Fruit fly (Drosophila melanogaster) whole organism, embryonic: ENCODE data around the gene CG43450.

ENCODE experiments used
- B-H1 ChIP-seq: fragments of 200-800 bp; sonication (Bioruptor generic); IDR thresholded peaks from 3 replicates; pipeline ENCODE4 v1.3.6; 2022; ENCODE audit warnings: missing biosample characterization, missing genetic modification characterization
- Blimp-1 ChIP-seq: fragments of 200-800 bp; sonication (Bioruptor generic); optimal IDR thresholded peaks from 3 replicates; lab custom pipeline; 2018; ENCODE audit warnings: missing biosample characterization, missing genetic modification characterization, mild to moderate bottlenecking, moderate library complexity, missing genetic modification reagents
- CG10209 ChIP-seq: fragments of 200-800 bp; sonication (Bioruptor generic); optimal IDR thresholded peaks from 3 replicates; lab custom pipeline; 2017; ENCODE audit warnings: missing biosample characterization, mild to moderate bottlenecking, missing genetic modification characterization, missing genetic modification reagents
- CG16813 ChIP-seq: fragments of 200-800 bp; sonication (Bioruptor generic); IDR thresholded peaks from 3 replicates; pipeline ENCODE4 v1.3.6; 2022; ENCODE audit warnings: missing biosample characterization, missing genetic modification characterization; ENCODE audit not compliant: partially characterized antibody
- CG17359 ChIP-seq: fragments of 200-800 bp; sonication (Bioruptor generic); optimal IDR thresholded peaks from 3 replicates; lab custom pipeline; 2018; ENCODE audit warnings: missing biosample characterization, mild to moderate bottlenecking, missing genetic modification characterization, moderate library complexity
- CG17912 ChIP-seq: fragments of 200-800 bp; sonication (Bioruptor generic); optimal IDR thresholded peaks from 2 replicates; lab custom pipeline; 2018; ENCODE audit warnings: missing biosample characterization, mild to moderate bottlenecking, missing genetic modification characterization
- CG2199 ChIP-seq: fragments of 200-800 bp; sonication (Bioruptor generic); IDR thresholded peaks from 3 replicates; pipeline ENCODE4 v1.3.6; 2022; ENCODE audit warnings: missing biosample characterization, missing genetic modification characterization
- CG32772 ChIP-seq: fragments of 200-800 bp; sonication (Bioruptor generic); IDR thresholded peaks from 2 replicates; pipeline ENCODE4 v1.3.6; 2022; ENCODE audit warnings: missing biosample characterization, missing genetic modification characterization
- CG34224 ChIP-seq: fragments of 200-800 bp; sonication (Bioruptor generic); IDR thresholded peaks from 3 replicates; pipeline ENCODE4 v1.3.6; 2022; ENCODE audit warnings: missing biosample characterization, missing genetic modification characterization; ENCODE audit not compliant: partially characterized antibody
- CG34422 ChIP-seq: fragments of 200-800 bp; sonication (Bioruptor generic); IDR thresholded peaks from 3 replicates; pipeline ENCODE4 v1.3.6; 2022; ENCODE audit warnings: missing biosample characterization, missing genetic modification characterization
- CG3995 ChIP-seq: fragments of 200-800 bp; sonication (Bioruptor generic); optimal IDR thresholded peaks from 3 replicates; lab custom pipeline; 2016; ENCODE audit warnings: missing biosample characterization, missing genetic modification characterization
- CG4328 ChIP-seq: fragments of 200-800 bp; sonication (Bioruptor generic); optimal IDR thresholded peaks from 3 replicates; lab custom pipeline; 2017; ENCODE audit warnings: missing biosample characterization, missing genetic modification reagents, missing genetic modification characterization
- CG6175 ChIP-seq: fragments of 200-800 bp; sonication (Bioruptor generic); IDR thresholded peaks from 3 replicates; pipeline ENCODE4 v1.3.6; 2022; ENCODE audit warnings: missing biosample characterization, missing genetic modification characterization
- CG6254 ChIP-seq: fragments of 200-800 bp; sonication (Bioruptor generic); optimal IDR thresholded peaks from 3 replicates; lab custom pipeline; 2017; ENCODE audit warnings: mild to moderate bottlenecking, missing biosample characterization, missing genetic modification reagents, missing genetic modification characterization
- CG7745 ChIP-seq: fragments of 200-800 bp; sonication (Bioruptor generic); optimal IDR thresholded peaks from 2 replicates; lab custom pipeline; 2018; ENCODE audit warnings: missing biosample characterization, mild to moderate bottlenecking, missing genetic modification characterization, moderate library complexity
- CG8089 ChIP-seq: fragments of 200-800 bp; sonication (Bioruptor generic); optimal IDR thresholded peaks from 3 replicates; lab custom pipeline; 2016; ENCODE audit warnings: missing biosample characterization, missing genetic modification characterization
- CG9876 ChIP-seq: fragments of 200-800 bp; sonication (Bioruptor generic); optimal IDR thresholded peaks from 2 replicates; lab custom pipeline; 2016; ENCODE audit warnings: missing biosample characterization, missing genetic modification characterization
- Dip3 ChIP-seq: fragments of 200-800 bp; sonication (Bioruptor generic); optimal IDR thresholded peaks from 3 replicates; lab custom pipeline; 2016; ENCODE audit warnings: missing biosample characterization, missing genetic modification characterization
- HmgZ ChIP-seq: fragments of 200-800 bp; sonication (Bioruptor generic); optimal IDR thresholded peaks from 2 replicates; lab custom pipeline; 2018; ENCODE audit warnings: missing biosample characterization, mild to moderate bottlenecking, missing genetic modification characterization
- Hr3 ChIP-seq: fragments of 200-800 bp; sonication (Bioruptor generic); optimal IDR thresholded peaks from 3 replicates; lab custom pipeline; 2016; ENCODE audit warnings: missing biosample characterization, missing genetic modification characterization
- Jarid2 ChIP-seq: fragments of 200-800 bp; sonication (Bioruptor generic); optimal IDR thresholded peaks from 3 replicates; lab custom pipeline; 2017; ENCODE audit warnings: mild to moderate bottlenecking, missing biosample characterization, missing genetic modification reagents, missing genetic modification characterization
- Max ChIP-seq: fragments of 200-800 bp; sonication (Bioruptor generic); optimal IDR thresholded peaks from 2 replicates; lab custom pipeline; 2016; ENCODE audit warnings: missing biosample characterization, mild to moderate bottlenecking, missing genetic modification characterization
- Myb ChIP-seq: fragments of 200-800 bp; sonication (Bioruptor generic); optimal IDR thresholded peaks from 2 replicates; lab custom pipeline; 2016; ENCODE audit warnings: missing biosample characterization, missing genetic modification characterization
- Rfx ChIP-seq: fragments of 200-800 bp; sonication (Bioruptor generic); IDR thresholded peaks from 2 replicates; pipeline ENCODE4 v1.3.6; 2022; ENCODE audit warnings: missing biosample characterization, missing genetic modification characterization
- Scr ChIP-seq: fragments of 200-800 bp; sonication (Bioruptor generic); IDR thresholded peaks from 2 replicates; pipeline ENCODE4 v1.3.6; 2022; ENCODE audit warnings: missing biosample characterization, missing genetic modification characterization; ENCODE audit not compliant: partially characterized antibody
- Sox102F ChIP-seq: fragments of 200-800 bp; sonication (Bioruptor generic); optimal IDR thresholded peaks from 2 replicates; lab custom pipeline; 2018; ENCODE audit warnings: missing biosample characterization, mild to moderate bottlenecking, missing genetic modification characterization, moderate library complexity
- Spps ChIP-seq: fragments of 200-800 bp; sonication (Bioruptor generic); optimal IDR thresholded peaks from 2 replicates; lab custom pipeline; 2018; ENCODE audit warnings: missing biosample characterization, mild to moderate bottlenecking, missing genetic modification characterization
- Trl ChIP-seq, 3 experiments: fragments of >200 bp in 2 of 3; fragments of 200-800 bp in 1 of 3; sonication (Bioruptor generic) in 1 of 3; optimal IDR thresholded peaks; 2 replicates in 1 of 3; 3 replicates in 2 of 3; lab custom pipeline; 2016 to 2017; ENCODE audit warnings: missing biosample characterization in 1 of 3, missing genetic modification characterization in 1 of 3
- Xrp1 ChIP-seq: fragments of 200-800 bp; sonication (Bioruptor generic); IDR thresholded peaks from 2 replicates; pipeline ENCODE4 v1.3.6; 2022; ENCODE audit warnings: missing biosample characterization, missing genetic modification characterization
- ash1 ChIP-seq: fragments of 200-800 bp; sonication (Bioruptor generic); optimal IDR thresholded peaks from 2 replicates; lab custom pipeline; 2018; ENCODE audit warnings: missing biosample characterization, mild to moderate bottlenecking, missing genetic modification characterization
- corto ChIP-seq: fragments of 200-800 bp; sonication (Bioruptor generic); optimal IDR thresholded peaks from 2 replicates; lab custom pipeline; 2016; ENCODE audit warnings: missing biosample characterization, mild to moderate bottlenecking, missing genetic modification characterization, moderate library complexity
- croc ChIP-seq: fragments of 200-800 bp; sonication (Bioruptor generic); conservative IDR thresholded peaks from 3 replicates; pipeline ENCODE4 v1.3.6; 2022; ENCODE audit warnings: missing biosample characterization, missing genetic modification characterization
- dysf ChIP-seq: fragments of 200-800 bp; sonication (Bioruptor generic); IDR thresholded peaks from 3 replicates; pipeline ENCODE4 v1.3.6; 2022; ENCODE audit warnings: missing biosample characterization, missing genetic modification characterization
- en ChIP-seq: fragments of 200-800 bp; sonication (Bioruptor generic); optimal IDR thresholded peaks from 2 replicates; lab custom pipeline; 2016; ENCODE audit warnings: missing biosample characterization, missing genetic modification characterization
- eyg ChIP-seq: fragments of 200-800 bp; sonication (Bioruptor generic); optimal IDR thresholded peaks from 3 replicates; lab custom pipeline; 2016; ENCODE audit warnings: missing biosample characterization, missing genetic modification characterization
- gce ChIP-seq: fragments of 200-800 bp; sonication (Bioruptor generic); IDR thresholded peaks from 3 replicates; pipeline ENCODE4 v1.3.6; 2022; ENCODE audit warnings: missing biosample characterization, missing genetic modification characterization
- gcm2 ChIP-seq: fragments of 200-800 bp; sonication (Bioruptor generic); optimal IDR thresholded peaks from 2 replicates; lab custom pipeline; 2016; ENCODE audit warnings: missing biosample characterization, missing genetic modification characterization
- her ChIP-seq: fragments of 200-800 bp; sonication (Bioruptor generic); optimal IDR thresholded peaks from 2 replicates; lab custom pipeline; 2016; ENCODE audit warnings: missing biosample characterization, missing genetic modification characterization
- jing ChIP-seq: fragments of 200-800 bp; sonication (Bioruptor generic); optimal IDR thresholded peaks from 2 replicates; lab custom pipeline; 2018; ENCODE audit warnings: missing biosample characterization, mild to moderate bottlenecking, missing genetic modification characterization
- lab ChIP-seq: fragments of 200-800 bp; sonication (Bioruptor generic); optimal IDR thresholded peaks from 3 replicates; lab custom pipeline; 2017; ENCODE audit warnings: missing biosample characterization, missing genetic modification characterization, mild to moderate bottlenecking, moderate library complexity, missing genetic modification reagents
- mam ChIP-seq: fragments of 200-800 bp; sonication (Bioruptor generic); optimal IDR thresholded peaks from 3 replicates; lab custom pipeline; 2016; ENCODE audit warnings: missing biosample characterization, missing genetic modification characterization
- p53 ChIP-seq: fragments of 200-800 bp; sonication (Bioruptor generic); optimal IDR thresholded peaks from 2 replicates; lab custom pipeline; 2016; ENCODE audit warnings: missing biosample characterization, missing genetic modification characterization
- pb ChIP-seq: fragments of 200-800 bp; sonication (Bioruptor generic); optimal IDR thresholded peaks from 3 replicates; lab custom pipeline; 2016; ENCODE audit warnings: missing biosample characterization, missing genetic modification characterization
- psq ChIP-seq: fragments of 200-800 bp; sonication (Bioruptor generic); optimal IDR thresholded peaks from 2 replicates; lab custom pipeline; 2017; ENCODE audit warnings: missing biosample characterization, missing genetic modification characterization
- rib ChIP-seq: fragments of 200-800 bp; sonication (Bioruptor generic); IDR thresholded peaks from 2 replicates; pipeline ENCODE4 v1.3.6; 2022; ENCODE audit warnings: missing biosample characterization, missing genetic modification characterization
- seq ChIP-seq: fragments of 200-800 bp; sonication (Bioruptor generic); IDR thresholded peaks from 2 replicates; pipeline ENCODE4 v1.3.6; 2022; ENCODE audit warnings: missing biosample characterization, missing genetic modification characterization
- slp2 ChIP-seq: fragments of 200-800 bp; sonication (Bioruptor generic); optimal IDR thresholded peaks from 2 replicates; lab custom pipeline; 2016; ENCODE audit warnings: missing biosample characterization, missing genetic modification characterization
- ssp ChIP-seq: fragments of 200-800 bp; sonication (Bioruptor generic); IDR thresholded peaks from 2 replicates; pipeline ENCODE4 v1.3.6; 2022; ENCODE audit warnings: missing biosample characterization, missing genetic modification characterization
- sug ChIP-seq: fragments of 200-800 bp; optimal IDR thresholded peaks from 2 replicates; lab custom pipeline; 2019; ENCODE audit warnings: missing biosample characterization, mild to moderate bottlenecking, missing genetic modification characterization, moderate library complexity
- tin ChIP-seq: fragments of 200-800 bp; sonication (Bioruptor generic); optimal IDR thresholded peaks from 3 replicates; lab custom pipeline; 2016; ENCODE audit warnings: missing biosample characterization, missing genetic modification characterization

The CG43450 gene

DNA sequence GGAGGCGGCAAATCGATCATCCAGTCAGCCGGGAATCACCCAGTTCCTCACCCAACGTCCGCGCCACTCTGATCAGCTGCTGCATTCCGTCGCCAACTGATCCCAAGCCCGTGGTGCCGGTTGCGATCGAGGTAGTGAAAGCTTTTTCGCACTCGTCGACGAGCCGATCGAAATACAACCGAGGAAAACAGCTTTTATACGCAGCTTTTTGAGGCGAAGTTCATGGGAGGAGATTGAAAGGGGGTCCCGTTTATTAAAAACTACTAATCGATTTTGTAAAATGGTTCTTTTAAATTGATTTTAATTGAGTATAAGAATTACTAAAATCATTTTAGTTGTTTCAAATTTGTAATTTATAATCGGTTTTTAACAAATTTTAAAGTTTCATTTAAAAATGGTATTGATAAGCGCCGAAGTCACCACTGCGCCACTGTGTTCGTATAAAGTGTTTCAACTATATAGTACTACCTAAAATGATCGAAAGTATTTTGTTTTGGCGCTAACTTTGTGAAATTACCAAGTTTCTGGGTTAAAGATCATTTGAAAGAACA, 26.3 kb downstream of the CG43450 start, which contains the start of gene CG4860 (continued):
- TF ChIP-seq Xrp1 (GFP tag; lab: Robert Waterston, UW), result no peak; the same call in 1 of the 2 replicates
- peak; percentile 72 for TF ChIP-seq en (GFP tag; lab: Kevin White, UChicago)
- TF ChIP-seq Trl (optimal IDR thresholded peaks at IDR 0.05; lab: Kevin White, UChicago), result no peak
- peak; percentile 92 for TF ChIP-seq Trl (GFP tag; optimal IDR thresholded peaks at IDR 0.05; lab: Kevin White, UChicago)
- peak; percentile 92 for TF ChIP-seq Sox102F (GFP tag; lab: Kevin White, UChicago)
- TF ChIP-seq gce (GFP tag; lab: Robert Waterston, UW), result peak; percentile 80
- no peak for TF ChIP-seq ash1
- peak; percentile 53 for TF ChIP-seq eyg
- TF ChIP-seq gcm2, result peak; percentile 68
- TF ChIP-seq dysf (GFP tag; lab: Robert Waterston, UW), result peak; percentile 90
- peak; percentile 78 for TF ChIP-seq slp2 (GFP tag; lab: Kevin White, UChicago)
- peak; percentile 81 for TF ChIP-seq Hr3 (GFP tag; lab: Kevin White, UChicago)
- peak; percentile 69 for TF ChIP-seq p53 (GFP tag; lab: Kevin White, UChicago)
- TF ChIP-seq CG34422, result peak; percentile 87
- TF ChIP-seq tin (GFP tag; lab: Kevin White, UChicago), result peak; percentile 81
- TF ChIP-seq Myb, result peak; percentile 60
- no peak for TF ChIP-seq CG7745 (tag; lab: Kevin White, UChicago)
- peak; percentile 94 for TF ChIP-seq Rfx
- TF ChIP-seq Max (GFP tag; lab: Kevin White, UChicago), result peak; percentile 80
- peak; percentile 50 for TF ChIP-seq psq (GFP tag; lab: Kevin White, UChicago)
- 0 out of 3 replicates have a peak, but pooled peaks have one; percentile 53 for TF ChIP-seq CG2199
- TF ChIP-seq CG3995 (GFP tag; lab: Kevin White, UChicago), result peak; percentile 27
- no peak for TF ChIP-seq CG34224 (GFP tag; lab: Robert Waterston, UW)
- TF ChIP-seq seq (GFP tag; lab: Robert Waterston, UW), result peak; percentile 77
- peak; percentile 83; the same call in 2 of the 3 replicates for TF ChIP-seq CG6175
- TF ChIP-seq CG10209 (GFP tag; lab: Kevin White, UChicago), result peak; percentile 85
- peak; percentile 46 for TF ChIP-seq jing
- peak; percentile 60 for TF ChIP-seq CG9876
- peak; percentile 77 for TF ChIP-seq HmgZ (tag; lab: Kevin White, UChicago)
- TF ChIP-seq CG6254, result peak; percentile 59
- TF ChIP-seq corto (GFP tag; lab: Kevin White, UChicago), result peak; percentile 71
- TF ChIP-seq CG16813, result no peak
- peak; percentile 78 for TF ChIP-seq rib (GFP tag; lab: Robert Waterston, UW)
- TF ChIP-seq sug (tag; lab: Kevin White, UChicago), result peak; percentile 86
- peak; percentile 38 for TF ChIP-seq Jarid2 (GFP tag; lab: Kevin White, UChicago)
- TF ChIP-seq Blimp-1, result peak; percentile 83
- peak; percentile 64 for TF ChIP-seq CG8089 (GFP tag; lab: Kevin White, UChicago)
- peak; percentile 83 for TF ChIP-seq CG17359 (tag; lab: Kevin White, UChicago)
- TF ChIP-seq B-H1 (GFP tag; lab: Robert Waterston, UW), result peak; percentile 80
- no peak for TF ChIP-seq Scr (GFP tag; lab: Robert Waterston, UW)
- peak; percentile 82 for TF ChIP-seq Dip3 (GFP tag; lab: Kevin White, UChicago)
- TF ChIP-seq Spps, result peak; percentile 6
- peak; percentile 76 for TF ChIP-seq her
- peak; percentile 93 for TF ChIP-seq mam (GFP tag; lab: Kevin White, UChicago)
- peak; percentile 54 for TF ChIP-seq pb (GFP tag; lab: Kevin White, UChicago)
- peak; percentile 43 for TF ChIP-seq CG17912 (GFP tag; lab: Kevin White, UChicago)
- peak; percentile 68 for TF ChIP-seq ssp (GFP tag; lab: Robert Waterston, UW)
- peak; percentile 68 for TF ChIP-seq CG32772
- TF ChIP-seq lab (GFP tag; lab: Kevin White, UChicago), result peak; percentile 93
- peak; percentile 61 for TF ChIP-seq CG4328 (GFP tag; lab: Kevin White, UChicago)
- peak; percentile 23; the same call in 1 of the 3 replicates for TF ChIP-seq croc
